Worm (Caenorhabditis elegans): Measurements from ENCODE around the gene lelo-1.

lelo-1 gene

ce11 chrII:6248029-6248428 is 1.9 kb downstream of the lelo-1 start:
- TF ChIP-seq ztf-11 (tag; optimal IDR thresholded peaks at IDR 0.05) = no peak
- TF ChIP-seq F13H6.1 (tag; optimal IDR thresholded peaks at IDR 0.05) = no peak
- TF ChIP-seq nhr-25 (tag; optimal IDR thresholded peaks at IDR 0.05) = no peak
- TF ChIP-seq nhr-12 (tag; optimal IDR thresholded peaks at IDR 0.05) = no peak
- no peak for TF ChIP-seq snpc-4 (tag; optimal IDR thresholded peaks at IDR 0.05)
- TF ChIP-seq lin-39 (tag; optimal IDR thresholded peaks at IDR 0.05) = no peak
- no peak for TF ChIP-seq aly-2 (tag; optimal IDR thresholded peaks at IDR 0.05)
- no peak for TF ChIP-seq elt-3 (tag; optimal IDR thresholded peaks at IDR 0.05)
- TF ChIP-seq nhr-21 (tag; optimal IDR thresholded peaks at IDR 0.05) = no peak

ce11 chrII:6248503-6248902 is 2.3 kb downstream of the lelo-1 start:
- TF ChIP-seq lin-11 (tag; optimal IDR thresholded peaks at IDR 0.05) (peak; percentile 54), fos-1 (tag; optimal IDR thresholded peaks at IDR 0.05) (peak; percentile 40), nhr-12 (tag; optimal IDR thresholded peaks at IDR 0.05) (no peak), zag-1 (tag; optimal IDR thresholded peaks at IDR 0.05) (peak; percentile 9), nhr-21 (tag; optimal IDR thresholded peaks at IDR 0.05) (peak; percentile 22), nhr-10 (tag; optimal IDR thresholded peaks at IDR 0.05) (no peak), gmeb-1 (tag; optimal IDR thresholded peaks at IDR 0.05) (peak; percentile 69), ZK546.5 (tag; optimal IDR thresholded peaks at IDR 0.05) (no peak), crh-2 (tag; optimal IDR thresholded peaks at IDR 0.05) (peak; percentile 29), sem-4 (tag; optimal IDR thresholded peaks at IDR 0.05) (peak; percentile 7), F13H6.1 (tag; optimal IDR thresholded peaks at IDR 0.05) (peak; percentile 56), unc-62 (GFP tag; optimal IDR thresholded peaks at IDR 0.05) (no peak), lsy-2 (tag; optimal IDR thresholded peaks at IDR 0.05) (peak; percentile 11 to 36), sma-3 (GFP tag; optimal IDR thresholded peaks at IDR 0.05) (peak; percentile 68), elt-1 (tag; optimal IDR thresholded peaks at IDR 0.05) (no peak), nhr-129 (tag; optimal IDR thresholded peaks at IDR 0.05) (peak; percentile 85), sma-9 (GFP tag; optimal IDR thresholded peaks at IDR 0.05) (peak; percentile 67), sma-9 (tag; optimal IDR thresholded peaks at IDR 0.05) (no peak), unc-55 (GFP tag; optimal IDR thresholded peaks at IDR 0.05) (peak; percentile 30), C34F6.9 (tag; optimal IDR thresholded peaks at IDR 0.05) (peak; percentile 52)

- no peak for TF ChIP-seq aly-2 (tag; optimal IDR thresholded peaks at IDR 0.05)
- peak; percentile 98 for TF ChIP-seq gmeb-1 (tag; optimal IDR thresholded peaks at IDR 0.05)
- peak; percentile 84 for TF ChIP-seq C34F6.9 (tag; optimal IDR thresholded peaks at IDR 0.05)
- TF ChIP-seq ceh-82 (tag; optimal IDR thresholded peaks at IDR 0.05) = peak; percentile 11
- TF ChIP-seq unc-55 (GFP tag; optimal IDR thresholded peaks at IDR 0.05) = peak; percentile 93
- peak; percentile 65 for TF ChIP-seq F13H6.1 (tag; optimal IDR thresholded peaks at IDR 0.05)
- peak; percentile 68 for TF ChIP-seq nhr-21 (tag; optimal IDR thresholded peaks at IDR 0.05)
- no peak for TF ChIP-seq sem-4 (tag; optimal IDR thresholded peaks at IDR 0.05)
- no peak for TF ChIP-seq lin-39 (tag; optimal IDR thresholded peaks at IDR 0.05)
- TF ChIP-seq nhr-129 (tag; optimal IDR thresholded peaks at IDR 0.05) = peak; percentile 92
- TF ChIP-seq mdl-1 (tag; optimal IDR thresholded peaks at IDR 0.05) = no peak
- TF ChIP-seq lin-13 (GFP tag; optimal IDR thresholded peaks at IDR 0.05) = peak; percentile 65
- peak; percentile 3 for TF ChIP-seq snpc-4 (tag; optimal IDR thresholded peaks at IDR 0.05)
- peak; percentile 43 for TF ChIP-seq mab-5 (tag; optimal IDR thresholded peaks at IDR 0.05)
- TF ChIP-seq lsy-2 (tag; optimal IDR thresholded peaks at IDR 0.05) = peak; percentile 66 to 90
- TF ChIP-seq sma-3 (GFP tag; optimal IDR thresholded peaks at IDR 0.05) = peak; percentile 66
- TF ChIP-seq peb-1 (tag; optimal IDR thresholded peaks at IDR 0.05) = no peak
- TF ChIP-seq lin-11 (tag; optimal IDR thresholded peaks at IDR 0.05) = peak; percentile 74
- TF ChIP-seq nhr-12 (tag; optimal IDR thresholded peaks at IDR 0.05) = no peak
- no peak for TF ChIP-seq ceh-16 (tag; optimal IDR thresholded peaks at IDR 0.05)
- TF ChIP-seq alr-1 (tag; optimal IDR thresholded peaks at IDR 0.05) = no peak
- no peak for TF ChIP-seq nhr-11 (tag; optimal IDR thresholded peaks at IDR 0.05)
- TF ChIP-seq ama-1 (optimal IDR thresholded peaks at IDR 0.05) = peak; percentile 23
- TF ChIP-seq R02D3.7 (tag; optimal IDR thresholded peaks at IDR 0.05) = no peak
- no peak for TF ChIP-seq elt-3 (tag; optimal IDR thresholded peaks at IDR 0.05)
- TF ChIP-seq ztf-11 (tag; optimal IDR thresholded peaks at IDR 0.05) = no peak
- TF ChIP-seq nhr-10 (tag; optimal IDR thresholded peaks at IDR 0.05) = no peak
- TF ChIP-seq zag-1 (tag; optimal IDR thresholded peaks at IDR 0.05) = no peak
- peak; percentile 72 for TF ChIP-seq ztf-4 (tag; optimal IDR thresholded peaks at IDR 0.05)
- peak; percentile 89 for TF ChIP-seq crh-2 (tag; optimal IDR thresholded peaks at IDR 0.05)
- no peak for TF ChIP-seq nhr-23 (tag; optimal IDR thresholded peaks at IDR 0.05)
- peak; percentile 75 for TF ChIP-seq nhr-25 (tag; optimal IDR thresholded peaks at IDR 0.05)
- TF ChIP-seq elt-1 (tag; optimal IDR thresholded peaks at IDR 0.05) = no peak
- TF ChIP-seq unc-62 (GFP tag; optimal IDR thresholded peaks at IDR 0.05) = no peak
- TF ChIP-seq ztf-1 (GFP tag; conservative IDR thresholded peaks at IDR 0.05) = no peak
- peak; percentile 62 for TF ChIP-seq fos-1 (tag; optimal IDR thresholded peaks at IDR 0.05)
- TF ChIP-seq sma-9 (GFP tag; optimal IDR thresholded peaks at IDR 0.05) = peak; percentile 70
- no peak for TF ChIP-seq sma-9 (tag; optimal IDR thresholded peaks at IDR 0.05)
- peak; percentile 43 for TF ChIP-seq nhr-6 (tag; optimal IDR thresholded peaks at IDR 0.05)
- TF ChIP-seq ZK546.5 (tag; optimal IDR thresholded peaks at IDR 0.05) = no peak
These were observed 4.8 kb downstream of the lelo-1 start, which contains the start of gene phb-2 for ce11 chrII:6250782-6251461. TSS of gene phb-2 (plus strand) at chrII:6251411.
